Fruit fly (Drosophila melanogaster): Measurements from ENCODE around the gene Rab11.

DNA sequence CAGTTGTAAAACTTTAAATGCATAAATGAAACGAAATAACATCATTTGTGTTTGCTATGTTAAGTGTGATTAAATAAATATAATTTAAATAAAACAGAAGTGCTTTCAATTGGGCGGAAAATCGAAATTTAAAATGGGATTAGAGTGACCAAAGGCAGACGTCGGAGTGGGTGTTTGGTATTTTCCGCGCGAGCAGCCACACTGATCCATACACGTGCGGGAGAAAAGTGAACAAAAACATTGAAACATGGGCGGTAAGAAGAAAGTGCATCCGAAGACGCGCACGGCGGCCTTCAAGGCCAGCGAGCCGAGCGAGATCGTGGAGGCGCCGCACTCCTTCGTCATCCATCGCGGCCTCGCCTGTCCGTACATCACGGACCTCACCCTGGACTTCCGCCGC is 4.8 kb downstream of the Rab11 start, which contains the start of gene ppan:
- TF ChIP-seq CG15710 (tag; optimal IDR thresholded peaks at IDR 0.05) (no peak), CG12605 (GFP tag; IDR thresholded peaks at IDR 0.05) (no peak), CG10348 (GFP tag; IDR thresholded peaks at IDR 0.05) (no peak), fd96Ca (GFP tag; IDR thresholded peaks at IDR 0.05) (no peak), CG4496 (GFP tag; IDR thresholded peaks at IDR 0.05) (no peak), CG32121 (GFP tag; IDR thresholded peaks at IDR 0.05) (no peak), D1 (tag; optimal IDR thresholded peaks at IDR 0.05) (no peak), CG34367 (tag; optimal IDR thresholded peaks at IDR 0.05) (no peak)

Data from whole organism, pupa.